Worm (Caenorhabditis elegans): Measurements from ENCODE around the gene Y59C2A.1.

Y59C2A.1 gene

ce11 chrII:2216940-2217664 lies 9.2 kb downstream of the Y59C2A.1 start:
- TF ChIP-seq nhr-77 (tag; optimal IDR thresholded peaks at IDR 0.05), result no peak
- no peak for TF ChIP-seq nhr-11 (tag; optimal IDR thresholded peaks at IDR 0.05)
- TF ChIP-seq blmp-1 (tag; optimal IDR thresholded peaks at IDR 0.05; ENCODE audit: insufficient read depth), result no peak
- TF ChIP-seq elt-1 (tag; optimal IDR thresholded peaks at IDR 0.05), result no peak
- no peak for TF ChIP-seq ceh-82 (tag; optimal IDR thresholded peaks at IDR 0.05)
- no peak for TF ChIP-seq lin-11 (tag; optimal IDR thresholded peaks at IDR 0.05)
- TF ChIP-seq nhr-23 (tag; optimal IDR thresholded peaks at IDR 0.05), result no peak

ce11 chrII:2219880-2220279 lies 12.0 kb downstream of the Y59C2A.1 start, which contains the start of gene Y59C2A.3:
TSS of gene Y59C2A.3 (minus strand) at chrII:2219921.
- TF ChIP-seq nhr-10 (tag; optimal IDR thresholded peaks at IDR 0.05), result no peak
- TF ChIP-seq elt-3 (tag; optimal IDR thresholded peaks at IDR 0.05), result no peak
- TF ChIP-seq gmeb-1 (tag; optimal IDR thresholded peaks at IDR 0.05), result no peak
- no peak for TF ChIP-seq egl-27 (tag; optimal IDR thresholded peaks at IDR 0.05)
- TF ChIP-seq sma-9 (GFP tag; optimal IDR thresholded peaks at IDR 0.05), result no peak
- TF ChIP-seq sma-9 (tag; optimal IDR thresholded peaks at IDR 0.05), result no peak
- no peak for TF ChIP-seq nhr-12 (tag; optimal IDR thresholded peaks at IDR 0.05)
- TF ChIP-seq elt-1 (tag; optimal IDR thresholded peaks at IDR 0.05), result no peak
- peak; percentile 35 for TF ChIP-seq lin-13 (GFP tag; optimal IDR thresholded peaks at IDR 0.05)
- TF ChIP-seq Y55F3AM.14 (GFP tag; optimal IDR thresholded peaks at IDR 0.05), result no peak
- TF ChIP-seq zag-1 (tag; optimal IDR thresholded peaks at IDR 0.05), result no peak
- no peak for TF ChIP-seq unc-39 (tag; optimal IDR thresholded peaks at IDR 0.05)
- TF ChIP-seq ama-1 (optimal IDR thresholded peaks at IDR 0.05), result no peak
- no peak for TF ChIP-seq ztf-1 (GFP tag; conservative IDR thresholded peaks at IDR 0.05)
- no peak for TF ChIP-seq ceh-82 (tag; optimal IDR thresholded peaks at IDR 0.05)
- TF ChIP-seq nhr-23 (tag; optimal IDR thresholded peaks at IDR 0.05), result no peak
- no peak for TF ChIP-seq mdl-1 (tag; optimal IDR thresholded peaks at IDR 0.05)
- TF ChIP-seq alr-1 (tag; optimal IDR thresholded peaks at IDR 0.05), result no peak
- TF ChIP-seq lin-11 (tag; optimal IDR thresholded peaks at IDR 0.05), result peak; percentile 40
- TF ChIP-seq nhr-129 (tag; optimal IDR thresholded peaks at IDR 0.05), result peak; percentile 44
- TF ChIP-seq nhr-11 (tag; optimal IDR thresholded peaks at IDR 0.05), result no peak
- no peak for TF ChIP-seq sem-4 (tag; optimal IDR thresholded peaks at IDR 0.05)
- TF ChIP-seq dmd-4 (tag; optimal IDR thresholded peaks at IDR 0.05), result no peak
- peak; percentile 19 to 61 for TF ChIP-seq lsy-2 (tag; optimal IDR thresholded peaks at IDR 0.05)
- TF ChIP-seq peb-1 (tag; optimal IDR thresholded peaks at IDR 0.05), result no peak
- TF ChIP-seq nhr-6 (tag; optimal IDR thresholded peaks at IDR 0.05), result no peak
- no peak for TF ChIP-seq ZK546.5 (tag; optimal IDR thresholded peaks at IDR 0.05)
- no peak for TF ChIP-seq R02D3.7 (tag; optimal IDR thresholded peaks at IDR 0.05)
- TF ChIP-seq nhr-25 (tag; optimal IDR thresholded peaks at IDR 0.05), result no peak
- TF ChIP-seq unc-62 (GFP tag; optimal IDR thresholded peaks at IDR 0.05), result no peak
- no peak for TF ChIP-seq mab-5 (tag; optimal IDR thresholded peaks at IDR 0.05)
- TF ChIP-seq fos-1 (tag; optimal IDR thresholded peaks at IDR 0.05), result no peak
- no peak for TF ChIP-seq crh-2 (tag; optimal IDR thresholded peaks at IDR 0.05)
- no peak for TF ChIP-seq sma-3 (GFP tag; optimal IDR thresholded peaks at IDR 0.05)
- TF ChIP-seq lin-39 (tag; optimal IDR thresholded peaks at IDR 0.05), result no peak
- TF ChIP-seq nhr-21 (tag; optimal IDR thresholded peaks at IDR 0.05), result no peak
- TF ChIP-seq unc-55 (GFP tag; optimal IDR thresholded peaks at IDR 0.05), result peak; percentile 82
- TF ChIP-seq nhr-77 (tag; optimal IDR thresholded peaks at IDR 0.05), result no peak
- TF ChIP-seq C34F6.9 (tag; optimal IDR thresholded peaks at IDR 0.05), result peak; percentile 54
- no peak for TF ChIP-seq skn-1 (tag; optimal IDR thresholded peaks at IDR 0.05)
- TF ChIP-seq ztf-11 (tag; optimal IDR thresholded peaks at IDR 0.05), result no peak
- TF ChIP-seq snpc-4 (tag; optimal IDR thresholded peaks at IDR 0.05), result no peak
- TF ChIP-seq ztf-4 (tag; optimal IDR thresholded peaks at IDR 0.05), result no peak
- TF ChIP-seq F13H6.1 (tag; optimal IDR thresholded peaks at IDR 0.05), result peak; percentile 25
- TF ChIP-seq mbf-1 (tag; optimal IDR thresholded peaks at IDR 0.05), result no peak
- TF ChIP-seq aly-2 (tag; optimal IDR thresholded peaks at IDR 0.05), result no peak
- no peak for TF ChIP-seq ceh-16 (tag; optimal IDR thresholded peaks at IDR 0.05)
